Fruit fly (Drosophila melanogaster) whole organism, prepupa: ENCODE results near the gene Cp16.

Source experiments
- CG10669 ChIP-seq: fragments of 200-800 bp; sonication (Bioruptor generic); optimal IDR thresholded peaks from 3 replicates; lab custom pipeline; 2018; ENCODE audit warnings: missing biosample characterization, mild to moderate bottlenecking, missing genetic modification characterization, moderate library complexity
- CG11294 ChIP-seq: fragments of 200-800 bp; sonication (Bioruptor generic); IDR thresholded peaks from 2 replicates; pipeline ENCODE4 v1.3.6; 2022; ENCODE audit warnings: missing biosample characterization, missing genetic modification characterization
- CG11762 ChIP-seq: fragments of 200-800 bp; sonication (Bioruptor generic); optimal IDR thresholded peaks from 3 replicates; lab custom pipeline; 2016; ENCODE audit warnings: missing biosample characterization, missing genetic modification characterization; ENCODE audit not compliant: insufficient read depth
- CG15336 ChIP-seq: fragments of 200-800 bp; sonication (Bioruptor generic); IDR thresholded peaks from 2 replicates; pipeline ENCODE4 v1.3.6; 2022; ENCODE audit warnings: missing biosample characterization, missing genetic modification characterization
- CG1621 ChIP-seq: fragments of 200-800 bp; sonication (Bioruptor generic); optimal IDR thresholded peaks from 3 replicates; lab custom pipeline; 2018; ENCODE audit warnings: missing biosample characterization, mild to moderate bottlenecking, missing genetic modification characterization
- CG3032 ChIP-seq: fragments of 200-800 bp; optimal IDR thresholded peaks from 2 replicates; lab custom pipeline; 2019; ENCODE audit warnings: missing biosample characterization, mild to moderate bottlenecking, missing genetic modification characterization, moderate library complexity
- CG31627 ChIP-seq: fragments of 200-800 bp; sonication (Bioruptor generic); optimal IDR thresholded peaks from 3 replicates; lab custom pipeline; 2016; ENCODE audit warnings: missing biosample characterization, missing genetic modification characterization
- CG32006 ChIP-seq: fragments of 200-800 bp; sonication (Bioruptor generic); optimal IDR thresholded peaks from 3 replicates; lab custom pipeline; 2017; ENCODE audit warnings: missing biosample characterization, mild to moderate bottlenecking, missing genetic modification characterization
- CG4318 ChIP-seq: fragments of 200-800 bp; sonication (Bioruptor generic); optimal IDR thresholded peaks from 3 replicates; lab custom pipeline; 2017; ENCODE audit warnings: missing biosample characterization, mild to moderate bottlenecking, missing genetic modification characterization
- CG6163 ChIP-seq: fragments of 200-800 bp; sonication (Bioruptor generic); IDR thresholded peaks from 3 replicates; pipeline ENCODE4 v1.3.6; 2022; ENCODE audit warnings: missing biosample characterization, missing genetic modification characterization
- CG6808 ChIP-seq: fragments of 200-800 bp; sonication (Bioruptor generic); optimal IDR thresholded peaks from 3 replicates; lab custom pipeline; 2017; ENCODE audit warnings: missing biosample characterization, missing genetic modification characterization, mild to moderate bottlenecking, moderate library complexity, missing genetic modification reagents
- CG7368 ChIP-seq: fragments of 200-800 bp; sonication (Bioruptor generic); optimal IDR thresholded peaks from 3 replicates; lab custom pipeline; 2016; ENCODE audit warnings: missing biosample characterization, missing genetic modification characterization
- CG8119 ChIP-seq: fragments of 200-800 bp; sonication (Bioruptor generic); IDR thresholded peaks from 3 replicates; pipeline ENCODE4 v1.3.6; 2022; ENCODE audit warnings: missing biosample characterization, missing genetic modification characterization
- CG8632 ChIP-seq: fragments of 200-800 bp; sonication (Bioruptor generic); optimal IDR thresholded peaks from 3 replicates; lab custom pipeline; 2016; ENCODE audit warnings: missing biosample characterization, missing genetic modification characterization
- Eip75B ChIP-seq: fragments of 200-800 bp; sonication (Bioruptor generic); optimal IDR thresholded peaks from 3 replicates; lab custom pipeline; 2016; ENCODE audit warnings: missing biosample characterization, missing genetic modification characterization
- Eip78C ChIP-seq: fragments of 200-800 bp; sonication (Bioruptor generic); peaks from one replicate; lab custom pipeline; 2016; ENCODE audit warnings: missing biosample characterization, missing genetic modification characterization
- Ets96B ChIP-seq: fragments of 200-800 bp; optimal IDR thresholded peaks from 2 replicates; lab custom pipeline; 2019; ENCODE audit warnings: missing biosample characterization, mild to moderate bottlenecking, missing genetic modification characterization, moderate library complexity
- Gug ChIP-seq: fragments of 200-800 bp; sonication (Bioruptor generic); IDR thresholded peaks from 2 replicates; pipeline ENCODE4 v1.3.6; 2022; ENCODE audit warnings: missing biosample characterization, missing genetic modification characterization
- Hr38 ChIP-seq: sonication (Bioruptor generic); optimal IDR thresholded peaks from 2 replicates; lab custom pipeline; 2016; ENCODE audit warnings: missing biosample characterization, missing genetic modification characterization
- Hr39 ChIP-seq: fragments of 200-800 bp; sonication (Bioruptor generic); optimal IDR thresholded peaks from 2 replicates; lab custom pipeline; 2016; ENCODE audit warnings: missing biosample characterization, missing genetic modification characterization
- Met ChIP-seq: fragments of 200-800 bp; sonication (Bioruptor generic); optimal IDR thresholded peaks from 3 replicates; lab custom pipeline; 2016; ENCODE audit warnings: missing biosample characterization, missing genetic modification characterization
- Smox ChIP-seq: fragments of 200-800 bp; sonication (Bioruptor generic); optimal IDR thresholded peaks from 3 replicates; lab custom pipeline; 2016; ENCODE audit warnings: missing biosample characterization, missing genetic modification characterization
- Sox15 ChIP-seq: fragments of 200-800 bp; sonication (Bioruptor generic); optimal IDR thresholded peaks from 3 replicates; lab custom pipeline; 2016; ENCODE audit warnings: missing biosample characterization, missing genetic modification characterization
- achi ChIP-seq: fragments of 200-800 bp; sonication (Bioruptor generic); optimal IDR thresholded peaks from 3 replicates; lab custom pipeline; 2016; ENCODE audit warnings: missing biosample characterization, missing genetic modification characterization
- cyc ChIP-seq: fragments of 200-800 bp; sonication (Bioruptor generic); optimal IDR thresholded peaks from 3 replicates; lab custom pipeline; 2016; ENCODE audit warnings: missing biosample characterization, missing genetic modification characterization
- dac ChIP-seq: fragments of 200-800 bp; sonication (Bioruptor generic); optimal IDR thresholded peaks from 2 replicates; lab custom pipeline; 2017; ENCODE audit warnings: missing biosample characterization, mild to moderate bottlenecking, missing genetic modification characterization
- dsx ChIP-seq: fragments of 200-800 bp; optimal IDR thresholded peaks from 3 replicates; lab custom pipeline; 2019; ENCODE audit warnings: missing biosample characterization, mild to moderate bottlenecking, missing genetic modification characterization, moderate library complexity; ENCODE audit not compliant: poor library complexity, severe bottlenecking
- eg ChIP-seq: fragments of 200-800 bp; sonication (Bioruptor generic); IDR thresholded peaks from 3 replicates; pipeline ENCODE4 v1.3.6; 2022; ENCODE audit warnings: missing biosample characterization, missing genetic modification characterization
- fkh ChIP-seq: fragments of 200-800 bp; sonication (Bioruptor generic); optimal IDR thresholded peaks from 3 replicates; lab custom pipeline; 2017; ENCODE audit warnings: missing biosample characterization, mild to moderate bottlenecking, missing genetic modification characterization, moderate library complexity
- lz ChIP-seq: fragments of 200-800 bp; sonication (Bioruptor generic); optimal IDR thresholded peaks from 3 replicates; lab custom pipeline; 2016; ENCODE audit warnings: missing biosample characterization, missing genetic modification characterization
- pdm3 ChIP-seq: fragments of 200-800 bp; sonication (Bioruptor generic); optimal IDR thresholded peaks from 3 replicates; lab custom pipeline; 2016; ENCODE audit warnings: missing biosample characterization, missing genetic modification characterization
- ss ChIP-seq, 2 experiments: fragments of 200-800 bp; sonication (Bioruptor generic); optimal IDR thresholded peaks; 2 replicates in 1 of 2; 3 replicates in 1 of 2; lab custom pipeline; 2017 to 2018; ENCODE audit warnings: mild to moderate bottlenecking in 2 of 2, missing biosample characterization in 2 of 2, missing genetic modification characterization in 2 of 2, moderate library complexity in 1 of 2
- svp ChIP-seq: fragments of 200-800 bp; sonication (Bioruptor generic); peaks from one replicate; lab custom pipeline; 2016; ENCODE audit warnings: missing biosample characterization, missing genetic modification characterization
- topi ChIP-seq: fragments of 200-800 bp; sonication (Bioruptor generic); optimal IDR thresholded peaks from 3 replicates; lab custom pipeline; 2016; ENCODE audit warnings: missing biosample characterization, missing genetic modification characterization
- vri ChIP-seq: fragments of 200-800 bp; sonication (Bioruptor generic); optimal IDR thresholded peaks from 3 replicates; lab custom pipeline; 2016; ENCODE audit warnings: missing biosample characterization, mild to moderate bottlenecking, missing genetic modification characterization

The Cp16 gene

DNA sequence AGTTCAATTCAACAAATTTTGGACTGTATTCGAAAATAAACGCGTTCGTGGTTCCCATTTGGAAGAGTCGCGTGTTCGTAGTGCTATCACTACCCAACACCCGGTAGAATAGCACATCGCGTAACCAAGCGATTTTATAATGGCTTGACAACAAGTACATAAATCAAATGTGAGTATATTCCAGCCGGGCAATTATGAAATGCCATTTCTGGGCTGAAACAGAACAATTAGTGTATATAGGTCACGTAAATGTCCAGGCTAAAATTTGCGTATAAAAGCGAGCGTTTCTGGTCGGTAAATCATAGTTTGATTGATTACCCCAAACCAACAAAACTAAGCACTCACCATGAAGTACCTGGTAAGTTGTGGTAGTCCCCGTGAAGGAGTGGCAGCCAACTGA lies 3.6 kb upstream of the Cp16 start, which contains the start of gene Cp15:
TSS of gene Cp15 (plus strand) at position 301 of the 400 bp plus-strand sequence.
- no peak for TF ChIP-seq fkh (GFP tag; lab: Kevin White, UChicago)
- TF ChIP-seq CG11762 (GFP tag; lab: Kevin White, UChicago) = no peak
- no peak for TF ChIP-seq dac (GFP tag; lab: Kevin White, UChicago)
- TF ChIP-seq, all 60 proteins: peak for 0

- TF ChIP-seq CG6163 (GFP tag; lab: Robert Waterston, UW) = no peak
- no peak for TF ChIP-seq CG11294
- TF ChIP-seq CG8119 = no peak
- no peak for TF ChIP-seq pdm3
- no peak for TF ChIP-seq Ets96B (tag; lab: Kevin White, UChicago)
- TF ChIP-seq Eip75B (GFP tag; lab: Kevin White, UChicago) = no peak
- no peak for TF ChIP-seq CG7368 (GFP tag; lab: Kevin White, UChicago)
- no peak for TF ChIP-seq CG3032 (tag; lab: Kevin White, UChicago)
- TF ChIP-seq CG4318 (GFP tag; lab: Kevin White, UChicago) = no peak
- TF ChIP-seq CG8632 (GFP tag; lab: Kevin White, UChicago) = no peak
- TF ChIP-seq Smox (GFP tag; lab: Kevin White, UChicago) = no peak
- no peak for TF ChIP-seq Hr39 (GFP tag; lab: Kevin White, UChicago)
- no peak for TF ChIP-seq svp (GFP tag; lab: Kevin White, UChicago)
- TF ChIP-seq CG31627 (GFP tag; lab: Kevin White, UChicago) = no peak
Observed at dm6 chr3L:8729565-8729964, 2.2 kb upstream of the Cp16 start, which contains the start of gene Cp19. Gene Cp19 (plus strand): TSS chr3L:8729865.

dm6 chr3L:8741051-8741468 lies 9.3 kb downstream of the Cp16 start:
- TF ChIP-seq CG6808 (GFP tag; lab: Kevin White, UChicago) (no peak), CG10669 (GFP tag; lab: Kevin White, UChicago) (no peak), Sox15 (GFP tag; lab: Kevin White, UChicago) (no peak), CG7368 (GFP tag; lab: Kevin White, UChicago) (no peak), achi (GFP tag; lab: Kevin White, UChicago) (no peak), CG15336 (GFP tag; lab: Robert Waterston, UW) (no peak), CG3032 (tag; lab: Kevin White, UChicago) (no peak), Eip75B (GFP tag; lab: Kevin White, UChicago) (no peak), CG4318 (GFP tag; lab: Kevin White, UChicago) (no peak), svp (GFP tag; lab: Kevin White, UChicago) (peak; percentile 64), CG6163 (GFP tag; lab: Robert Waterston, UW) (peak; percentile 39; the same call in 1 of the 3 replicates)
- TF ChIP-seq, all 60 proteins: peak for 2

dm6 chr3L:8745210-8745609 lies 13.5 kb downstream of the Cp16 start, which contains the start of gene Prm:
Gene Prm (minus strand): TSS chr3L:8745310.
- TF ChIP-seq Gug (no peak), CG1621 (no peak), dsx (GFP tag; lab: Kevin White, UChicago) (no peak), vri (GFP tag; lab: Kevin White, UChicago) (no peak), Hr38 (GFP tag; lab: Kevin White, UChicago) (no peak), topi (GFP tag; lab: Kevin White, UChicago) (no peak)

dm6 chr3L:8746519-8746918 lies 14.8 kb downstream of the Cp16 start:
- no peak for TF ChIP-seq pdm3
- TF ChIP-seq CG11762 (GFP tag; lab: Kevin White, UChicago) = no peak
- TF ChIP-seq CG1621 = no peak
- TF ChIP-seq CG8632 (GFP tag; lab: Kevin White, UChicago) = no peak
- TF ChIP-seq Met = no peak
- no peak for TF ChIP-seq CG3032 (tag; lab: Kevin White, UChicago)
- TF ChIP-seq Eip75B (GFP tag; lab: Kevin White, UChicago) = no peak
- TF ChIP-seq, all 60 proteins: peak for 0

DNA sequence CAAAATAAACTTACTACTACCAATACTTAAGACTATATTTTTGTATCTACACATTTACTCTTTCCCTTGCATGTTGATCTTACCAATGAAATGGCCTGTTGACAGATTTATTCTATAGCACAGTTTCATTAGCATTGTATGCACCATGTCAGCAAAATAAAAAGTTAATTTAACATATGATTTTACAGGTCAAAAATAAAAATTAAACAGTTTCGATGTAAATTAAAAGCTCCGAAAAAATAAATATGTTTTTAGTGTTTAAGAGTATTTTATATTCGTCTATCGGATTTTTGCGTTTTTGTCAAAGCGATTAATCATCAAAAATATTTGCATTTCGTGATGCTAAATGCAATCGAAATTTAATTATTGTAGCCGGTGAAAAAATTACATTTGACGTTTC lies 16.6 kb downstream of the Cp16 start:
- no peak for TF ChIP-seq CG6808 (GFP tag; lab: Kevin White, UChicago)
- no peak for TF ChIP-seq cyc (GFP tag; lab: Kevin White, UChicago)
- TF ChIP-seq Eip78C (GFP tag; lab: Kevin White, UChicago) = no peak
- TF ChIP-seq topi (GFP tag; lab: Kevin White, UChicago) = no peak
- TF ChIP-seq eg (GFP tag; lab: Robert Waterston, UW) = no peak
- no peak for TF ChIP-seq CG32006
- TF ChIP-seq ss (GFP tag; optimal IDR thresholded peaks at IDR 0.05; lab: Kevin White, UChicago) = no peak
- TF ChIP-seq lz (GFP tag; lab: Kevin White, UChicago) = no peak
